Fruit fly (Drosophila melanogaster) whole organism, embryonic: ENCODE results near the gene CG43999.
A peak's percentile ranks its signal among the peaks of the same experiment; 100 is the strongest.

Experiments used
- Aef1 ChIP-seq: fragments of 200-800 bp; sonication (Bioruptor generic); IDR thresholded peaks from 3 replicates; pipeline ENCODE4 v1.3.6; 2022; ENCODE audit warnings: missing biosample characterization, missing genetic modification characterization
- BEAF-32 ChIP-seq: fragments of 200-800 bp; sonication (Bioruptor generic); optimal IDR thresholded peaks from 3 replicates; lab custom pipeline; 2017; ENCODE audit warnings: missing biosample characterization, missing genetic modification characterization, mild to moderate bottlenecking, moderate library complexity, missing genetic modification reagents
- CG10543 ChIP-seq: fragments of 200-800 bp; sonication (Bioruptor generic); optimal IDR thresholded peaks from 3 replicates; lab custom pipeline; 2017; ENCODE audit warnings: missing biosample characterization, mild to moderate bottlenecking, missing genetic modification characterization, moderate library complexity
- CG10979 ChIP-seq: fragments of 200-800 bp; sonication (Bioruptor generic); optimal IDR thresholded peaks from 2 replicates; lab custom pipeline; 2018; ENCODE audit warnings: missing biosample characterization, mild to moderate bottlenecking, missing genetic modification characterization, moderate library complexity
- CG11085 ChIP-seq: fragments of 200-800 bp; sonication (Bioruptor generic); IDR thresholded peaks from 2 replicates; pipeline ENCODE4 v1.3.6; 2022; ENCODE audit warnings: missing biosample characterization, missing genetic modification characterization
- CG11247 ChIP-seq: fragments of 200-800 bp; sonication (Bioruptor generic); IDR thresholded peaks from 2 replicates; pipeline ENCODE4 v1.3.6; 2022; ENCODE audit warnings: missing biosample characterization, missing genetic modification characterization
- CG11456 ChIP-seq: fragments of 200-800 bp; sonication (Bioruptor generic); IDR thresholded peaks from 3 replicates; pipeline ENCODE4 v1.3.6; 2022; ENCODE audit warnings: missing biosample characterization, missing genetic modification characterization
- CG11696 ChIP-seq: fragments of 200-800 bp; sonication (Bioruptor generic); IDR thresholded peaks from 2 replicates; pipeline ENCODE4 v1.3.6; 2022; ENCODE audit warnings: missing biosample characterization, missing genetic modification characterization
- CG12071 ChIP-seq: fragments of 200-800 bp; sonication (Bioruptor generic); optimal IDR thresholded peaks from 3 replicates; lab custom pipeline; 2018; ENCODE audit warnings: missing biosample characterization, mild to moderate bottlenecking, missing genetic modification characterization
- CG12299 ChIP-seq: fragments of 200-800 bp; sonication (Bioruptor generic); optimal IDR thresholded peaks from 2 replicates; lab custom pipeline; 2018; ENCODE audit warnings: missing biosample characterization, mild to moderate bottlenecking, missing genetic modification characterization
- CG13123 ChIP-seq: fragments of 200-800 bp; sonication (Bioruptor generic); optimal IDR thresholded peaks from 2 replicates; lab custom pipeline; 2016; ENCODE audit warnings: missing biosample characterization, missing genetic modification characterization
- CG14965 ChIP-seq: fragments of 200-800 bp; sonication (Bioruptor generic); optimal IDR thresholded peaks from 2 replicates; lab custom pipeline; 2016; ENCODE audit warnings: missing biosample characterization, missing genetic modification characterization, borderline replicate concordance
- CG17912 ChIP-seq: fragments of 200-800 bp; sonication (Bioruptor generic); optimal IDR thresholded peaks from 2 replicates; lab custom pipeline; 2018; ENCODE audit warnings: missing biosample characterization, mild to moderate bottlenecking, missing genetic modification characterization
- CG2120 ChIP-seq: fragments of 200-800 bp; sonication (Bioruptor generic); optimal IDR thresholded peaks from 3 replicates; lab custom pipeline; 2016; ENCODE audit warnings: missing biosample characterization, missing genetic modification characterization
- CG2202 ChIP-seq: fragments of 200-800 bp; sonication (Bioruptor generic); optimal IDR thresholded peaks from 2 replicates; lab custom pipeline; 2018; ENCODE audit warnings: missing biosample characterization, mild to moderate bottlenecking, missing genetic modification characterization
- CG2875 ChIP-seq: fragments of 200-800 bp; sonication (Bioruptor generic); optimal IDR thresholded peaks from 2 replicates; lab custom pipeline; 2017; ENCODE audit warnings: missing biosample characterization, mild to moderate bottlenecking, missing genetic modification characterization, missing genetic modification reagents
- CG30403 ChIP-seq: fragments of 200-800 bp; sonication (Bioruptor generic); optimal IDR thresholded peaks from 3 replicates; lab custom pipeline; 2016; ENCODE audit warnings: missing biosample characterization, missing genetic modification characterization
- CG3065 ChIP-seq: fragments of 200-800 bp; sonication (Bioruptor generic); optimal IDR thresholded peaks from 2 replicates; lab custom pipeline; 2016; ENCODE audit warnings: missing biosample characterization, missing genetic modification characterization
- CG31224 ChIP-seq: fragments of 200-800 bp; sonication (Bioruptor generic); IDR thresholded peaks from 2 replicates; pipeline ENCODE4 v1.3.6; 2022; ENCODE audit warnings: missing biosample characterization, missing genetic modification characterization
- CG31365 ChIP-seq: fragments of 200-800 bp; sonication (Bioruptor generic); optimal IDR thresholded peaks from 2 replicates; lab custom pipeline; 2018; ENCODE audit warnings: missing biosample characterization, mild to moderate bottlenecking, missing genetic modification characterization
- CG3163 ChIP-seq: fragments of 200-800 bp; sonication (Bioruptor generic); optimal IDR thresholded peaks from 3 replicates; lab custom pipeline; 2016; ENCODE audit warnings: missing biosample characterization, missing genetic modification characterization
- CG6272 ChIP-seq: fragments of 200-800 bp; sonication (Bioruptor generic); IDR thresholded peaks from 2 replicates; pipeline ENCODE4 v1.3.6; 2022; ENCODE audit warnings: missing biosample characterization, missing genetic modification characterization
- CG6689 ChIP-seq: fragments of 200-800 bp; sonication (Bioruptor generic); IDR thresholded peaks from 2 replicates; pipeline ENCODE4 v1.3.6; 2022; ENCODE audit warnings: missing biosample characterization, missing genetic modification characterization
- CoRest ChIP-seq: fragments of 200-800 bp; sonication (Bioruptor generic); optimal IDR thresholded peaks from 3 replicates; lab custom pipeline; 2018; ENCODE audit warnings: missing biosample characterization, mild to moderate bottlenecking, missing genetic modification characterization, moderate library complexity
- Dad ChIP-seq: fragments of 200-800 bp; sonication (Bioruptor generic); optimal IDR thresholded peaks from 3 replicates; lab custom pipeline; 2016; ENCODE audit warnings: missing biosample characterization, missing genetic modification characterization
- E2f2 ChIP-seq: fragments of 200-800 bp; sonication (Bioruptor generic); IDR thresholded peaks from 2 replicates; pipeline ENCODE4 v1.3.6; 2022; ENCODE audit warnings: missing biosample characterization, missing genetic modification characterization
- Ets65A ChIP-seq: fragments of 200-800 bp; sonication (Bioruptor generic); peaks from one replicate; lab custom pipeline; 2016; ENCODE audit warnings: missing biosample characterization, missing genetic modification characterization
- HmgD ChIP-seq: fragments of 200-800 bp; sonication (Bioruptor generic); optimal IDR thresholded peaks from 3 replicates; lab custom pipeline; 2016; ENCODE audit warnings: missing biosample characterization, missing genetic modification characterization
- Mrtf ChIP-seq: fragments of 200-800 bp; sonication (Bioruptor generic); IDR thresholded peaks from 3 replicates; pipeline ENCODE4 v1.3.6; 2022; ENCODE audit warnings: missing biosample characterization, missing genetic modification characterization
- Neu2 ChIP-seq: fragments of 200-800 bp; sonication (Bioruptor generic); optimal IDR thresholded peaks from 3 replicates; lab custom pipeline; 2016; ENCODE audit warnings: missing biosample characterization, missing genetic modification characterization, borderline replicate concordance
- Ptx1 ChIP-seq: fragments of 200-800 bp; sonication (Bioruptor generic); IDR thresholded peaks from 2 replicates; pipeline ENCODE4 v1.3.6; 2022; ENCODE audit warnings: missing biosample characterization, missing genetic modification characterization
- Sox100B ChIP-seq: fragments of 200-800 bp; sonication (Bioruptor generic); optimal IDR thresholded peaks from 3 replicates; lab custom pipeline; 2018; ENCODE audit warnings: missing biosample characterization, mild to moderate bottlenecking, missing genetic modification characterization
- Xbp1 ChIP-seq: fragments of 200-800 bp; sonication (Bioruptor generic); optimal IDR thresholded peaks from 3 replicates; lab custom pipeline; 2016; ENCODE audit warnings: missing biosample characterization, mild to moderate bottlenecking, missing genetic modification characterization
- YL-1 ChIP-seq: fragments of 200-800 bp; sonication (Bioruptor generic); optimal IDR thresholded peaks from 3 replicates; lab custom pipeline; 2017; ENCODE audit warnings: missing biosample characterization, mild to moderate bottlenecking, missing genetic modification characterization
- ash1 ChIP-seq: fragments of 200-800 bp; sonication (Bioruptor generic); optimal IDR thresholded peaks from 2 replicates; lab custom pipeline; 2018; ENCODE audit warnings: missing biosample characterization, mild to moderate bottlenecking, missing genetic modification characterization
- chm ChIP-seq: fragments of 200-800 bp; sonication (Bioruptor generic); IDR thresholded peaks from 2 replicates; pipeline ENCODE4 v1.3.6; 2022; ENCODE audit warnings: missing biosample characterization, missing genetic modification characterization
- crc ChIP-seq: fragments of 200-800 bp; sonication (Bioruptor generic); optimal IDR thresholded peaks from 2 replicates; lab custom pipeline; 2016; ENCODE audit warnings: missing biosample characterization, missing genetic modification characterization
- danr ChIP-seq: fragments of 200-800 bp; sonication (Bioruptor generic); IDR thresholded peaks from 2 replicates; pipeline ENCODE4 v1.3.6; 2022; ENCODE audit warnings: missing biosample characterization, missing genetic modification characterization
- gro ChIP-seq: fragments of 200-800 bp; sonication (Bioruptor generic); optimal IDR thresholded peaks from 2 replicates; lab custom pipeline; 2016; ENCODE audit warnings: missing biosample characterization, missing genetic modification characterization
- jing ChIP-seq: fragments of 200-800 bp; sonication (Bioruptor generic); optimal IDR thresholded peaks from 2 replicates; lab custom pipeline; 2018; ENCODE audit warnings: missing biosample characterization, mild to moderate bottlenecking, missing genetic modification characterization
- lbe ChIP-seq: fragments of 200-800 bp; sonication (Bioruptor generic); optimal IDR thresholded peaks from 2 replicates; lab custom pipeline; 2016; ENCODE audit warnings: missing biosample characterization, mild to moderate bottlenecking, missing genetic modification characterization
- lmd ChIP-seq: fragments of 200-800 bp; sonication (Bioruptor generic); IDR thresholded peaks from 2 replicates; pipeline ENCODE4 v1.3.6; 2022; ENCODE audit warnings: missing biosample characterization, missing genetic modification characterization
- oc ChIP-seq: fragments of 200-800 bp; sonication (Bioruptor generic); optimal IDR thresholded peaks from 2 replicates; lab custom pipeline; 2018; ENCODE audit warnings: missing biosample characterization, mild to moderate bottlenecking, missing genetic modification characterization, moderate library complexity
- p53 ChIP-seq: fragments of 200-800 bp; sonication (Bioruptor generic); optimal IDR thresholded peaks from 2 replicates; lab custom pipeline; 2016; ENCODE audit warnings: missing biosample characterization, missing genetic modification characterization
- psq ChIP-seq: fragments of 200-800 bp; sonication (Bioruptor generic); optimal IDR thresholded peaks from 2 replicates; lab custom pipeline; 2017; ENCODE audit warnings: missing biosample characterization, missing genetic modification characterization
- sima ChIP-seq: fragments of 200-800 bp; sonication (Bioruptor generic); optimal IDR thresholded peaks from 2 replicates; lab custom pipeline; 2016; ENCODE audit warnings: missing biosample characterization, missing genetic modification characterization
- tap ChIP-seq: fragments of 200-800 bp; optimal IDR thresholded peaks from 3 replicates; lab custom pipeline; 2019; ENCODE audit warnings: missing biosample characterization, mild to moderate bottlenecking, missing genetic modification characterization, moderate library complexity
- tio ChIP-seq: fragments of 200-800 bp; sonication (Bioruptor generic); optimal IDR thresholded peaks from 2 replicates; lab custom pipeline; 2017; ENCODE audit warnings: missing biosample characterization, missing genetic modification characterization, inconsistent platforms
- tx ChIP-seq: fragments of 200-800 bp; sonication (Bioruptor generic); optimal IDR thresholded peaks from 2 replicates; lab custom pipeline; 2016; ENCODE audit warnings: missing biosample characterization, missing genetic modification characterization
- vnd ChIP-seq: fragments of 200-800 bp; sonication (Bioruptor generic); IDR thresholded peaks from 3 replicates; pipeline ENCODE4 v1.3.6; 2022; ENCODE audit warnings: missing biosample characterization, missing genetic modification characterization; ENCODE audit not compliant: partially characterized antibody
- z ChIP-seq: fragments of 200-800 bp; sonication (Bioruptor generic); IDR thresholded peaks from 3 replicates; pipeline ENCODE4 v1.3.6; 2022; ENCODE audit warnings: missing biosample characterization, missing genetic modification characterization
- zfh1 ChIP-seq: fragments of 200-800 bp; sonication (Bioruptor generic); IDR thresholded peaks from 3 replicates; pipeline ENCODE4 v1.3.6; 2022; ENCODE audit warnings: missing biosample characterization, missing genetic modification characterization

CG43999 gene

dm6 chr3R:23928950-23929602 lies at the start of gene CG43999, which contains the start of the genes CG43998 and CG31142 (continued):
- no peak for TF ChIP-seq tio (GFP tag; lab: Kevin White, UChicago)
- no peak for TF ChIP-seq ash1 (GFP tag; lab: Kevin White, UChicago)
- no peak for TF ChIP-seq YL-1 (GFP tag; lab: Kevin White, UChicago)
- TF ChIP-seq jing, result no peak
- no peak for TF ChIP-seq CG10543 (GFP tag; lab: Kevin White, UChicago)
- TF ChIP-seq CG30403 (GFP tag; lab: Kevin White, UChicago), result no peak
- no peak for TF ChIP-seq CG11696 (GFP tag; lab: Robert Waterston, UW)
- TF ChIP-seq CG13123 (GFP tag; lab: Kevin White, UChicago), result no peak
- no peak for TF ChIP-seq crc
- no peak for TF ChIP-seq Ptx1 (GFP tag; lab: Robert Waterston, UW)
- no peak for TF ChIP-seq psq (GFP tag; lab: Kevin White, UChicago)
- TF ChIP-seq E2f2 (GFP tag; lab: Robert Waterston, UW), result peak; percentile 32
- no peak for TF ChIP-seq CG11247 (GFP tag; lab: Robert Waterston, UW)
- no peak for TF ChIP-seq Xbp1
- no peak for TF ChIP-seq Sox100B (GFP tag; lab: Kevin White, UChicago)
- no peak for TF ChIP-seq CG11085 (GFP tag; lab: Robert Waterston, UW)
- TF ChIP-seq CG14965 (GFP tag; lab: Kevin White, UChicago), result no peak
- no peak for TF ChIP-seq lmd (GFP tag; lab: Robert Waterston, UW)
- no peak for TF ChIP-seq CG2202
- TF ChIP-seq CG11456, result no peak
- peak; percentile 5 for TF ChIP-seq CoRest
- no peak for TF ChIP-seq tap (tag; lab: Kevin White, UChicago)
- no peak for TF ChIP-seq chm (GFP tag; lab: Robert Waterston, UW)
- TF ChIP-seq CG10979, result no peak
- no peak for TF ChIP-seq Neu2
- no peak for TF ChIP-seq danr (GFP tag; lab: Robert Waterston, UW)
- TF ChIP-seq CG17912 (GFP tag; lab: Kevin White, UChicago), result no peak
- no peak for TF ChIP-seq CG31224 (GFP tag; lab: Robert Waterston, UW)
- no peak for TF ChIP-seq Dad (GFP tag; lab: Kevin White, UChicago)
- TF ChIP-seq tx (GFP tag; lab: Kevin White, UChicago), result no peak
- peak; percentile 15 for TF ChIP-seq Ets65A (GFP tag; lab: Kevin White, UChicago)
- TF ChIP-seq CG3065 (GFP tag; lab: Kevin White, UChicago), result no peak
- TF ChIP-seq CG6272, result no peak
- peak; percentile 28 for TF ChIP-seq CG2120 (GFP tag; lab: Kevin White, UChicago)
- TF ChIP-seq CG31365 (tag; lab: Kevin White, UChicago), result no peak
- TF ChIP-seq Aef1 (GFP tag; lab: Robert Waterston, UW), result no peak
- no peak for TF ChIP-seq CG3163
- TF ChIP-seq p53 (GFP tag; lab: Kevin White, UChicago), result no peak
- TF ChIP-seq z (GFP tag; lab: Robert Waterston, UW), result no peak
- no peak for TF ChIP-seq vnd
- peak; percentile 23 for TF ChIP-seq BEAF-32 (GFP tag; lab: Kevin White, UChicago)
- no peak for TF ChIP-seq oc (tag; lab: Kevin White, UChicago)
- no peak for TF ChIP-seq zfh1
- TF ChIP-seq CG2875 (GFP tag; lab: Kevin White, UChicago), result no peak
- no peak for TF ChIP-seq CG6689
- no peak for TF ChIP-seq CG12071
- no peak for TF ChIP-seq sima (GFP tag; lab: Kevin White, UChicago)
- peak; percentile 6 for TF ChIP-seq gro (GFP tag; lab: Kevin White, UChicago)
- no peak for TF ChIP-seq lbe (GFP tag; lab: Kevin White, UChicago)
- no peak for TF ChIP-seq CG12299 (tag; lab: Kevin White, UChicago)
- no peak for TF ChIP-seq Mrtf (GFP tag; lab: Robert Waterston, UW)
- TF ChIP-seq HmgD, result no peak
